Fruit fly (Drosophila melanogaster) whole organism, embryonic: Measurements from ENCODE around the gene Dic61B.

Experiments
- BEAF-32 ChIP-seq: fragments of 200-800 bp; sonication (Bioruptor generic); optimal IDR thresholded peaks from 3 replicates; lab custom pipeline; 2017; ENCODE audit warnings: missing biosample characterization, missing genetic modification characterization, mild to moderate bottlenecking, moderate library complexity, missing genetic modification reagents
- Bteb2 ChIP-seq: fragments of 200-800 bp; sonication (Bioruptor generic); optimal IDR thresholded peaks from 2 replicates; lab custom pipeline; 2016; ENCODE audit warnings: missing biosample characterization, missing genetic modification characterization
- CG10147 ChIP-seq: fragments of 200-800 bp; sonication (Bioruptor generic); optimal IDR thresholded peaks from 2 replicates; lab custom pipeline; 2019; ENCODE audit warnings: missing biosample characterization, mild to moderate bottlenecking, missing genetic modification characterization, moderate library complexity
- CG11398 ChIP-seq: fragments of 200-800 bp; sonication (Bioruptor generic); optimal IDR thresholded peaks from 2 replicates; lab custom pipeline; 2016; ENCODE audit warnings: missing biosample characterization, missing genetic modification characterization
- CG12659 ChIP-seq: fragments of 200-800 bp; sonication (Bioruptor generic); optimal IDR thresholded peaks from 3 replicates; lab custom pipeline; 2017; ENCODE audit warnings: mild to moderate bottlenecking, missing biosample characterization, missing genetic modification reagents, missing genetic modification characterization
- CG13624 ChIP-seq: fragments of 200-800 bp; sonication (Bioruptor generic); optimal IDR thresholded peaks from 2 replicates; lab custom pipeline; 2016; ENCODE audit warnings: missing biosample characterization, missing genetic modification characterization
- CG14014 ChIP-seq: fragments of 200-800 bp; sonication (Bioruptor generic); IDR thresholded peaks from 2 replicates; pipeline ENCODE4 v1.3.6; 2022; ENCODE audit warnings: missing biosample characterization, missing genetic modification characterization
- CG14050 ChIP-seq: fragments of 200-800 bp; sonication (Bioruptor generic); IDR thresholded peaks from 3 replicates; pipeline ENCODE4 v1.3.6; 2022; ENCODE audit warnings: missing biosample characterization, missing genetic modification characterization
- CG14860 ChIP-seq: fragments of 200-800 bp; sonication (Bioruptor generic); IDR thresholded peaks from 3 replicates; pipeline ENCODE4 v1.3.6; 2022; ENCODE audit warnings: missing biosample characterization, missing genetic modification characterization; ENCODE audit not compliant: partially characterized antibody
- CG15514 ChIP-seq: fragments of 200-800 bp; sonication (Bioruptor generic); optimal IDR thresholded peaks from 3 replicates; lab custom pipeline; 2017; ENCODE audit warnings: missing biosample characterization, missing genetic modification characterization, mild to moderate bottlenecking, moderate library complexity, missing genetic modification reagents
- CG1603 ChIP-seq: fragments of 200-800 bp; sonication (Bioruptor generic); optimal IDR thresholded peaks from 2 replicates; lab custom pipeline; 2019; ENCODE audit warnings: missing biosample characterization, mild to moderate bottlenecking, missing genetic modification characterization, moderate library complexity
- CG18011 ChIP-seq: fragments of 200-800 bp; sonication (Bioruptor generic); optimal IDR thresholded peaks from 2 replicates; lab custom pipeline; 2017; ENCODE audit warnings: missing biosample characterization, missing genetic modification characterization, mild to moderate bottlenecking, moderate library complexity, missing genotype
- CG18476 ChIP-seq: fragments of 200-800 bp; sonication (Bioruptor generic); optimal IDR thresholded peaks from 2 replicates; lab custom pipeline; 2016; ENCODE audit warnings: missing biosample characterization, mild to moderate bottlenecking, missing genetic modification characterization
- CG3281 ChIP-seq: fragments of 200-800 bp; sonication (Bioruptor generic); optimal IDR thresholded peaks from 3 replicates; lab custom pipeline; 2017; ENCODE audit warnings: missing biosample characterization, mild to moderate bottlenecking, missing genetic modification characterization
- CG4424 ChIP-seq: fragments of 200-800 bp; sonication (Bioruptor generic); optimal IDR thresholded peaks from 3 replicates; lab custom pipeline; 2016; ENCODE audit warnings: missing biosample characterization, missing genetic modification characterization
- CG4617 ChIP-seq: fragments of 200-800 bp; sonication (Bioruptor generic); optimal IDR thresholded peaks from 3 replicates; lab custom pipeline; 2016; ENCODE audit warnings: missing biosample characterization, missing genetic modification characterization, borderline replicate concordance
- CG6254 ChIP-seq: fragments of 200-800 bp; sonication (Bioruptor generic); optimal IDR thresholded peaks from 3 replicates; lab custom pipeline; 2017; ENCODE audit warnings: mild to moderate bottlenecking, missing biosample characterization, missing genetic modification reagents, missing genetic modification characterization
- CrebB ChIP-seq: fragments of 200-800 bp; sonication (Bioruptor generic); optimal IDR thresholded peaks from 3 replicates; lab custom pipeline; 2018; ENCODE audit warnings: missing biosample characterization, mild to moderate bottlenecking, missing genetic modification characterization
- Dll ChIP-seq: fragments of 200-800 bp; sonication (Bioruptor generic); IDR thresholded peaks from 4 replicates; pipeline ENCODE4 v1.3.6; 2022; ENCODE audit warnings: missing biosample characterization, missing genetic modification characterization; ENCODE audit not compliant: partially characterized antibody
- Dp ChIP-seq: fragments of 200-800 bp; sonication (Bioruptor generic); optimal IDR thresholded peaks from 2 replicates; lab custom pipeline; 2018; ENCODE audit warnings: missing biosample characterization, mild to moderate bottlenecking, missing genetic modification characterization, moderate library complexity
- Ets65A ChIP-seq: fragments of 200-800 bp; sonication (Bioruptor generic); peaks from one replicate; lab custom pipeline; 2016; ENCODE audit warnings: missing biosample characterization, missing genetic modification characterization
- Ets97D ChIP-seq: fragments of 200-800 bp; sonication (Bioruptor generic); optimal IDR thresholded peaks from 3 replicates; lab custom pipeline; 2016; ENCODE audit warnings: missing biosample characterization, missing genetic modification characterization
- Fer1 ChIP-seq: fragments of 200-800 bp; sonication (Bioruptor generic); optimal IDR thresholded peaks from 2 replicates; lab custom pipeline; 2017; ENCODE audit warnings: missing biosample characterization, mild to moderate bottlenecking, missing genetic modification characterization
- Hey ChIP-seq: fragments of 200-800 bp; sonication (Bioruptor generic); optimal IDR thresholded peaks from 3 replicates; lab custom pipeline; 2018; ENCODE audit warnings: missing biosample characterization, mild to moderate bottlenecking, missing genetic modification characterization
- HmgZ ChIP-seq: fragments of 200-800 bp; sonication (Bioruptor generic); optimal IDR thresholded peaks from 2 replicates; lab custom pipeline; 2018; ENCODE audit warnings: missing biosample characterization, mild to moderate bottlenecking, missing genetic modification characterization
- Hr3 ChIP-seq: fragments of 200-800 bp; sonication (Bioruptor generic); optimal IDR thresholded peaks from 3 replicates; lab custom pipeline; 2016; ENCODE audit warnings: missing biosample characterization, missing genetic modification characterization
- MBD-R2 ChIP-seq: fragments of 200-800 bp; sonication (Bioruptor generic); IDR thresholded peaks from 2 replicates; pipeline ENCODE4 v1.3.6; 2022; ENCODE audit warnings: missing biosample characterization, missing genetic modification characterization
- Med ChIP-seq: fragments of 200-800 bp; sonication (Bioruptor generic); peaks from one replicate; lab custom pipeline; 2016; ENCODE audit warnings: missing biosample characterization, missing genetic modification characterization, mild to moderate bottlenecking, inconsistent platforms, moderate library complexity
- PHDP ChIP-seq: fragments of 200-800 bp; sonication (Bioruptor generic); optimal IDR thresholded peaks from 3 replicates; lab custom pipeline; 2018; ENCODE audit warnings: missing biosample characterization, mild to moderate bottlenecking, missing genetic modification characterization, moderate library complexity
- Pdp1 ChIP-seq, 2 experiments: fragments of 200-800 bp; sonication (Bioruptor generic); optimal IDR thresholded peaks; 3 replicates each; lab custom pipeline; 2016; ENCODE audit warnings: missing biosample characterization in 2 of 2, missing genetic modification characterization in 2 of 2, mild to moderate bottlenecking in 1 of 2, moderate library complexity in 1 of 2
- Spps ChIP-seq: fragments of 200-800 bp; sonication (Bioruptor generic); optimal IDR thresholded peaks from 2 replicates; lab custom pipeline; 2018; ENCODE audit warnings: missing biosample characterization, mild to moderate bottlenecking, missing genetic modification characterization
- Stat92E ChIP-seq, 3 experiments: fragments of >200 bp in 2 of 3; fragments of 200-800 bp in 1 of 3; sonication (Bioruptor generic) in 1 of 3; optimal IDR thresholded peaks; 2 replicates each; lab custom pipeline; 2017 to 2019; ENCODE audit warnings: missing biosample characterization in 3 of 3, missing genetic modification characterization in 3 of 3, mild to moderate bottlenecking in 1 of 3, moderate library complexity in 1 of 3
- YL-1 ChIP-seq: fragments of 200-800 bp; sonication (Bioruptor generic); optimal IDR thresholded peaks from 3 replicates; lab custom pipeline; 2017; ENCODE audit warnings: missing biosample characterization, mild to moderate bottlenecking, missing genetic modification characterization
- chinmo ChIP-seq: fragments of 200-800 bp; sonication (Bioruptor generic); IDR thresholded peaks from 4 replicates; pipeline ENCODE4 v1.3.6; 2022; ENCODE audit warnings: missing biosample characterization, missing genetic modification characterization; ENCODE audit not compliant: partially characterized antibody
- ci ChIP-seq: fragments of 200-800 bp; sonication (Bioruptor generic); IDR thresholded peaks from 3 replicates; pipeline ENCODE4 v1.3.6; 2022; ENCODE audit warnings: missing biosample characterization, missing genetic modification characterization
- gce ChIP-seq: fragments of 200-800 bp; sonication (Bioruptor generic); IDR thresholded peaks from 3 replicates; pipeline ENCODE4 v1.3.6; 2022; ENCODE audit warnings: missing biosample characterization, missing genetic modification characterization
- gfzf ChIP-seq: fragments of 200-800 bp; sonication (Bioruptor generic); optimal IDR thresholded peaks from 2 replicates; lab custom pipeline; 2016; ENCODE audit warnings: missing biosample characterization, mild to moderate bottlenecking, missing genetic modification characterization, moderate library complexity
- kay ChIP-seq: fragments of 200-800 bp; sonication (Bioruptor generic); optimal IDR thresholded peaks from 2 replicates; lab custom pipeline; 2016; ENCODE audit warnings: missing biosample characterization, missing genetic modification characterization
- ken ChIP-seq: fragments of 200-800 bp; sonication (Bioruptor generic); IDR thresholded peaks from 3 replicates; pipeline ENCODE4 v1.3.6; 2022; ENCODE audit warnings: missing biosample characterization, missing genetic modification characterization
- nerfin-2 ChIP-seq: fragments of 200-800 bp; sonication (Bioruptor generic); IDR thresholded peaks from 2 replicates; pipeline ENCODE4 v1.3.6; 2022; ENCODE audit warnings: missing biosample characterization, missing genetic modification characterization; ENCODE audit not compliant: partially characterized antibody
- odd ChIP-seq: fragments of 200-800 bp; sonication (Bioruptor generic); optimal IDR thresholded peaks from 2 replicates; lab custom pipeline; 2017; ENCODE audit warnings: missing biosample characterization, mild to moderate bottlenecking, missing genetic modification characterization
- pfk ChIP-seq: fragments of 200-800 bp; sonication (Bioruptor generic); optimal IDR thresholded peaks from 2 replicates; lab custom pipeline; 2018; ENCODE audit warnings: missing biosample characterization, mild to moderate bottlenecking, missing genetic modification characterization, moderate library complexity
- phol ChIP-seq: fragments of 200-800 bp; sonication (Bioruptor generic); optimal IDR thresholded peaks from 3 replicates; lab custom pipeline; 2018; ENCODE audit warnings: missing biosample characterization, mild to moderate bottlenecking, missing genetic modification characterization, moderate library complexity
- pzg ChIP-seq: fragments of 200-800 bp; sonication (Bioruptor generic); optimal IDR thresholded peaks from 3 replicates; lab custom pipeline; 2018; ENCODE audit warnings: missing biosample characterization, mild to moderate bottlenecking, missing genetic modification characterization, moderate library complexity
- run ChIP-seq: fragments of 200-800 bp; sonication (Bioruptor generic); optimal IDR thresholded peaks from 3 replicates; lab custom pipeline; 2018; ENCODE audit warnings: missing biosample characterization, mild to moderate bottlenecking, missing genetic modification characterization
- sd ChIP-seq: fragments of 200-800 bp; sonication (Bioruptor generic); optimal IDR thresholded peaks from 3 replicates; lab custom pipeline; 2018; ENCODE audit warnings: missing biosample characterization, mild to moderate bottlenecking, missing genetic modification characterization, moderate library complexity
- seq ChIP-seq: fragments of 200-800 bp; sonication (Bioruptor generic); IDR thresholded peaks from 2 replicates; pipeline ENCODE4 v1.3.6; 2022; ENCODE audit warnings: missing biosample characterization, missing genetic modification characterization
- stwl ChIP-seq: fragments of 200-800 bp; sonication (Bioruptor generic); optimal IDR thresholded peaks from 3 replicates; lab custom pipeline; 2018; ENCODE audit warnings: missing biosample characterization, mild to moderate bottlenecking, missing genetic modification characterization, moderate library complexity
- vvl ChIP-seq: fragments of 200-800 bp; sonication (Bioruptor generic); IDR thresholded peaks from 2 replicates; pipeline ENCODE4 v1.3.6; 2022; ENCODE audit warnings: missing biosample characterization, missing genetic modification characterization

Gene Dic61B

dm6 chr3L:175949-176348 is 23.6 kb upstream of the Dic61B start, which contains the start of gene CG7049 (continued):
- TF ChIP-seq CG14860 (GFP tag; lab: Robert Waterston, UW) (0 out of 3 replicates have a peak, but pooled peaks have one; percentile 5), vvl (GFP tag; lab: Robert Waterston, UW) (peak; percentile 33; the same call in 1 of the 2 replicates), Ets97D (peak; percentile 43), Dll (peak; percentile 47; the same call in 2 of the 4 replicates), Dp (GFP tag; lab: Kevin White, UChicago) (peak; percentile 31), CrebB (tag; lab: Kevin White, UChicago) (peak; percentile 33), odd (no peak), gfzf (GFP tag; lab: Kevin White, UChicago) (peak; percentile 72), Bteb2 (no peak), CG3281 (peak; percentile 22), Pdp1 (GFP tag; optimal IDR thresholded peaks at IDR 0.05; lab: Kevin White, UChicago) (no peak), Stat92E (GFP tag; optimal IDR thresholded peaks at IDR 0.05; lab: Kevin White, UChicago) (peak in 1 of 3 experiments; percentile 18), phol (tag; lab: Kevin White, UChicago) (peak; percentile 25), CG15514 (GFP tag; lab: Kevin White, UChicago) (peak; percentile 22), CG11398 (no peak), CG13624 (no peak), ci (no peak), Med (peak; percentile 84), pzg (GFP tag; lab: Kevin White, UChicago) (peak; percentile 50), CG14014 (GFP tag; lab: Robert Waterston, UW) (no peak), PHDP (tag; lab: Kevin White, UChicago) (peak; percentile 12), ken (no peak), CG10147 (GFP tag; lab: Kevin White, UChicago) (peak; percentile 14), CG18476 (no peak), Hr3 (GFP tag; lab: Kevin White, UChicago) (no peak), CG12659 (GFP tag; lab: Kevin White, UChicago) (peak; percentile 35), MBD-R2 (GFP tag; lab: Robert Waterston, UW) (peak; percentile 78), run (no peak), CG6254 (GFP tag; lab: Kevin White, UChicago) (peak; percentile 67), Hey (no peak), gce (GFP tag; lab: Robert Waterston, UW) (no peak), stwl (tag; lab: Kevin White, UChicago) (peak; percentile 29), CG14050 (GFP tag; lab: Robert Waterston, UW) (no peak), Fer1 (GFP tag; lab: Kevin White, UChicago) (peak; percentile 3), pfk (no peak), BEAF-32 (GFP tag; lab: Kevin White, UChicago) (peak; percentile 9), chinmo (GFP tag; lab: Robert Waterston, UW) (0 out of 4 replicates have a peak, but pooled peaks have one; percentile 35), CG1603 (tag; lab: Kevin White, UChicago) (peak; percentile 80), seq (GFP tag; lab: Robert Waterston, UW) (no peak), sd (tag; lab: Kevin White, UChicago) (peak; percentile 80), YL-1 (GFP tag; lab: Kevin White, UChicago) (peak; percentile 27), kay (no peak), Spps (peak; percentile 2), HmgZ (peak; percentile 18), nerfin-2 (GFP tag; lab: Robert Waterston, UW) (no peak), CG4617 (peak; percentile 6), CG18011 (GFP tag; lab: Kevin White, UChicago) (peak; percentile 25), Ets65A (GFP tag; lab: Kevin White, UChicago) (no peak), CG4424 (peak; percentile 5)
